Fruit fly (Drosophila melanogaster) S2 (cell line): ENCODE data around the gene PolD1.

Experiments used
- CG8478 ChIP-seq: fragments of >200 bp; optimal IDR thresholded peaks from 2 replicates; lab custom pipeline; 2018
- CTCF ChIP-seq, 2 experiments: fragments of >200 bp; optimal IDR thresholded peaks; 2 replicates each; lab custom pipeline; 2018

DNA sequence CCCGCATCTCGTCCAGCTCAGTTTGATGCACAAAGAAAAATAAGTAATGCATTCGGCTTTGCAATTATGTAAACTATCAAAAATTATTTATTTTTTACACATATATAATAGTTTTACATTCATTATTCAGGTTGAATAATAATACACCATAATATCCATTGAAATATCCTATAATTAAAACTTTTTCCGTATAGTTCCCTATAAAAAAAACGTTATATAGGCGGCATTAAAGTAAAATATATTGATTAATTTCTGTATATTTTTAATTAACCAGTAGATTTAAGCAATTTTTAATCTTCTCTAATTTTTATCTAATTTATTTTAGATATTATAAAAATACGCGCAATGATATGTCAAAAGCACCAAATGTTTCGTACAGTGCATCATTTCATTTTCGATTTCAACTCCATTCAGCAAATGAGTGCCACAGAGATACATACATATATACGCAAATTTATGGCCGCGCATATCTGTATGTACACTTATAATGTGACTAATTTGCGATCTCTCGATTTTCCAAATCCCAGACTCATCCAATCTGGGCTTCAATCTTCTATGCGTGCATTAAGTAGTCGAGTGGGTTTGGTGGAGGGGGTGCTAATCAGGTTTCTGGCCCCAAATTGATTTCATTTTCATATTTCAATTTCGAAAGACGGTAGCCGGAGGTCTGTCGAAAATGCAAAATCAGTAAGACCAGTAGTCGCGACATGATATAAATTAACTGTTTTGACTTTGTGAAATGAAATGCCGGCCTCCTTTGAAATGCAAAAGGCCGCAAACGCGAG lies 25.8 kb upstream of the PolD1 start:
- TF ChIP-seq CTCF (optimal IDR thresholded peaks at IDR 0.05; lab: Kevin White, UChicago) = no peak
- no peak for TF ChIP-seq CG8478 (lab: Kevin White, UChicago)
